Worm (Caenorhabditis elegans): ENCODE results near the gene F45C12.17.

The F45C12.17 gene

DNA sequence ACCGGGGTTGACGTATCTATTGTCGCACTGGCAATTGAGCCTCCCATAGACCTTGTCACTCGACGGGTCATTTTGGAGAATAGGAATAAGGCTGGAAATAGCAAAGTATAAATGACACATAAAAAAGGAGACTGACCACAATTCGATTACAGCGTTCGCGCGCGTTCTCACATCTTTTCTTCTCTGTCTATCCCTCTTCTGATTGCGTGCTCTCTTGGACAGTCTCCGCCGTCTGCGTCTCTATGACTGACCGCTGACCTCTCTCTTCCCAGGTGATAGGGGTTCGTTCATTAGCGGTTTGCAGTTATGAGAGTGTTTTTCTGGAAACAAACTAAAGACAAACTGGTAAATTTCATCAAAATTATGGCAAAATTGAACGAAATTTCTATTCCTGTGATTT, 10.4 kb downstream of the F45C12.17 start, which contains the start of gene ceh-83 (continued):
- no peak for TF ChIP-seq snpc-1.2 (GFP tag; IDR thresholded peaks at IDR 0.05)
- no peak for TF ChIP-seq mep-1 (tag; optimal IDR thresholded peaks at IDR 0.05)
- peak; percentile 98 for TF ChIP-seq duxl-1 (tag; optimal IDR thresholded peaks at IDR 0.05; ENCODE audit: poor library complexity)
- TF ChIP-seq skn-1 (tag; optimal IDR thresholded peaks at IDR 0.05): no peak

ce11 chrII:1738844-1739243, 12.9 kb downstream of the F45C12.17 start, which contains the start of the genes irld-9 and irld-33:
Gene irld-9, minus strand, starts transcription at chrII:1738944.
Gene irld-33, plus strand, starts transcription at chrII:1739052.
- TF ChIP-seq lir-3 (tag; optimal IDR thresholded peaks at IDR 0.05) (no peak), aha-1 (tag) (peak; percentile 68)

DNA sequence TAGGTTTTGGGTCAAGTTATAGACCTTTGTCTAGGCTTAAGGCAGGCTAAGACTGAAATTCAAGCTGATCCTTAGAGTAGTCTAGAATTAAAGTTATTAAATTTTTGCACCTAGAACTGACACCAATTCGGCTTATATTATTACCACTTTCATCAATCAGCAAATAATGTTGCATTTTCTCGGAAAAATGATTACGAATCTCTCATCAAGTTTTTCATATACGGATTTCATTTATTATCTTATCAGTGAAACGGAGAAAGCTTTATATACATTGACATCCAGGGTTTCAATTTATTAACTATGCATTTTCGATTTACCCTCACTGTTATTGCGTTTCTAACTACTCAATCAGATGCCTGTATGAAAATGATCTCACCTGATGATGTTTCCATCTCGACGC, 15.3 kb downstream of the F45C12.17 start, which contains the start of gene K07G6.1:
Gene K07G6.1 (plus strand): TSS at position 301 of the 400 bp plus-strand sequence.
- TF ChIP-seq daf-19 (GFP tag; conservative IDR thresholded peaks at IDR 0.05): no peak
- TF ChIP-seq ctbp-1 (GFP tag; IDR thresholded peaks at IDR 0.05): no peak
- no peak for TF ChIP-seq madf-9 (GFP tag; conservative IDR thresholded peaks at IDR 0.05)
- TF ChIP-seq ceh-32 (tag; optimal IDR thresholded peaks at IDR 0.05; ENCODE audit: poor library complexity): no peak
- TF ChIP-seq nhr-10 (tag; optimal IDR thresholded peaks at IDR 0.05): no peak
- no peak for TF ChIP-seq lir-3 (tag; optimal IDR thresholded peaks at IDR 0.05)
- no peak for TF ChIP-seq mxl-2 (GFP tag; conservative IDR thresholded peaks at IDR 0.05)
- no peak for TF ChIP-seq Y105C5A.15 (GFP tag; IDR thresholded peaks at IDR 0.05)
- TF ChIP-seq nhr-42 (GFP tag; IDR thresholded peaks at IDR 0.05): no peak
- no peak for TF ChIP-seq nhr-25 (tag; optimal IDR thresholded peaks at IDR 0.05; ENCODE audit: borderline replicate concordance, insufficient read depth)
- TF ChIP-seq mdt-29 (GFP tag; IDR thresholded peaks at IDR 0.05): no peak
- no peak for TF ChIP-seq sdz-12 (GFP tag; optimal IDR thresholded peaks at IDR 0.05)
- no peak for TF ChIP-seq fkh-10 (GFP tag; optimal IDR thresholded peaks at IDR 0.05)
- TF ChIP-seq ama-1 (optimal IDR thresholded peaks at IDR 0.05): no peak
- no peak for TF ChIP-seq mxl-3 (GFP tag; optimal IDR thresholded peaks at IDR 0.05)
- TF ChIP-seq F44E2.7 (GFP tag; IDR thresholded peaks at IDR 0.05): no peak
- no peak for TF ChIP-seq hlh-30 (tag; optimal IDR thresholded peaks at IDR 0.05; ENCODE audit: insufficient read depth)

- TF ChIP-seq mep-1 (tag; optimal IDR thresholded peaks at IDR 0.05) (no peak), Y105C5A.15 (GFP tag; IDR thresholded peaks at IDR 0.05) (no peak), ztf-7 (tag; optimal IDR thresholded peaks at IDR 0.05) (no peak), set-16 (GFP tag; IDR thresholded peaks at IDR 0.05) (no peak), zip-2 (tag; optimal IDR thresholded peaks at IDR 0.05) (no peak), ceh-28 (tag; optimal IDR thresholded peaks at IDR 0.05) (no peak), nhr-10 (tag; optimal IDR thresholded peaks at IDR 0.05) (no peak), mxl-3 (GFP tag; optimal IDR thresholded peaks at IDR 0.05) (no peak), sdz-12 (GFP tag; optimal IDR thresholded peaks at IDR 0.05) (no peak), spr-1 (tag; optimal IDR thresholded peaks at IDR 0.05) (no peak), zfp-3 (GFP tag; conservative IDR thresholded peaks at IDR 0.05) (no peak), unc-39 (tag; optimal IDR thresholded peaks at IDR 0.05) (no peak)
These were observed 16.6 kb downstream of the F45C12.17 start, which contains the start of gene F36H5.12 for ce11 chrII:1742535-1742934. Gene F36H5.12, plus strand, starts transcription at chrII:1742835.

ce11 chrII:1744183-1744582, 18.3 kb downstream of the F45C12.17 start, which contains the start of gene clec-19:
Gene clec-19, plus strand, starts transcription at chrII:1744483.
- TF ChIP-seq unc-39 (tag; optimal IDR thresholded peaks at IDR 0.05) (no peak), mxl-3 (GFP tag; optimal IDR thresholded peaks at IDR 0.05) (no peak), zip-11 (GFP tag; IDR thresholded peaks at IDR 0.05) (no peak), hlh-11 (tag; optimal IDR thresholded peaks at IDR 0.05) (no peak), lin-29 (GFP tag; IDR thresholded peaks at IDR 0.05) (no peak), ctbp-1 (GFP tag; IDR thresholded peaks at IDR 0.05) (no peak), daf-12 (tag; optimal IDR thresholded peaks at IDR 0.05) (no peak), T26A8.4 (GFP tag; IDR thresholded peaks at IDR 0.05) (no peak), pqm-1 (tag; optimal IDR thresholded peaks at IDR 0.05) (no peak), ztf-7 (tag; optimal IDR thresholded peaks at IDR 0.05) (no peak), F10B5.3 (tag; optimal IDR thresholded peaks at IDR 0.05) (no peak), madf-5 (GFP tag; IDR thresholded peaks at IDR 0.05) (no peak), daf-19 (GFP tag; conservative IDR thresholded peaks at IDR 0.05) (no peak), dmd-6 (GFP tag; IDR thresholded peaks at IDR 0.05) (no peak)
